Worm (Caenorhabditis elegans): Measurements from ENCODE around the gene fbxb-74.

Gene fbxb-74

DNA sequence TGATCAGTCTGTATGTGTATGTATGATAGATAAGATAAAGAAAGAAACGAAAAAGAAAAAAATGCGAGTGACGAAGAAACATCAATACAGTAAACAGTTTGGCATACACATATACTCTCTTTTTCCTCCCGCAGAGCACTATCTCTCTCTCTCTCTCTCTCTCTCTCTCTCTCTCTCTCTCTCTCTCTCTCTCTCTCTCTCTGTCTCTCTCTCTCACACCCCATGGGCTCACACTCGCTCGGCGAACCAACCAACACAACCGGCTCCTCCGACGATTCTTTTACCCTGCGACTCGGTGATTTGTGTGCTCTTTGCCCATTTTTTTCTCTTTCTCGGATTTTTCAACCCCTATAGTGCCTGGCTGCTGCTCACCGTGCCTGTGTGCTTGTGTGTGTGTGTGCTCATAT lies 32.0 kb downstream of the fbxb-74 start (continued):
- TF ChIP-seq elt-2 (tag; optimal IDR thresholded peaks at IDR 0.05) (peak; percentile 80), elt-1 (tag; optimal IDR thresholded peaks at IDR 0.05) (no peak), ceh-28 (tag; optimal IDR thresholded peaks at IDR 0.05) (peak; percentile 19), zag-1 (tag; optimal IDR thresholded peaks at IDR 0.05) (no peak), nhr-237 (tag; optimal IDR thresholded peaks at IDR 0.05) (no peak), hmg-11 (tag; optimal IDR thresholded peaks at IDR 0.05) (no peak), egl-5 (tag; optimal IDR thresholded peaks at IDR 0.05) (no peak), ztf-4 (tag; optimal IDR thresholded peaks at IDR 0.05) (no peak), egl-27 (tag; optimal IDR thresholded peaks at IDR 0.05) (no peak), fos-1 (tag; optimal IDR thresholded peaks at IDR 0.05) (no peak), lin-39 (tag; optimal IDR thresholded peaks at IDR 0.05) (no peak), nfya-1 (tag; optimal IDR thresholded peaks at IDR 0.05; ENCODE audit: insufficient read depth) (peak; percentile 60), snpc-4 (tag; optimal IDR thresholded peaks at IDR 0.05) (no peak), ceh-9 (tag; optimal IDR thresholded peaks at IDR 0.05) (no peak), daf-12 (tag; optimal IDR thresholded peaks at IDR 0.05) (no peak), pha-4 (tag; optimal IDR thresholded peaks at IDR 0.05) (peak; percentile 94), fkh-2 (tag; optimal IDR thresholded peaks at IDR 0.05) (no peak), nhr-76 (tag; optimal IDR thresholded peaks at IDR 0.05) (no peak), nhr-28 (tag; optimal IDR thresholded peaks at IDR 0.05) (no peak), ZK546.5 (tag; optimal IDR thresholded peaks at IDR 0.05) (no peak), R02D3.7 (tag; optimal IDR thresholded peaks at IDR 0.05) (no peak), skn-1 (tag; optimal IDR thresholded peaks at IDR 0.05) (no peak), ztf-11 (tag; optimal IDR thresholded peaks at IDR 0.05) (no peak)

DNA sequence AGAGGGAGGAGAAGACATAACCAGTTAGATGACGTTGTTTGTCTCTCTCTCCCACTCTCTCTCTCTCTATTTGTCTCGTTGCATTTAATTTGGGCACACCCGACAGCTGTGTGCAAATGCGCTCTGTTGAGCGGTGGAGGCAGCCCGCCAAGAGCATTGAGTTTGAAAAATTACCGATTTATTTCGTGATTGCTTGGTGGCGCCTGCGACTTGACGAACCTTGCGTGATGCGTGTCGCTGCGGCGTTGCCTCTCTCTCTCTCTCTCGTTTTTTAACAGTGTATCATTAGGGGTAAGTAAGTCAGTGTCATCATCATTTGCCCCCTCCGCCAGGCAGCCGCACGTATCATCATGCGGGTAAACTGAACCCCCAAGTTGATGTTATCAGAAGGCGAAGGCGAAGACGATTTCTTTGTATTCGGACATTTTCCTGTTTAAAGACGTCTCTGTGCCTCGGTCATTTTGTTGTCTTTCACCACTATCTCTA lies 33.0 kb downstream of the fbxb-74 start:
- TF ChIP-seq lin-15B (tag; optimal IDR thresholded peaks at IDR 0.05) (peak; percentile 75), nhr-77 (tag; optimal IDR thresholded peaks at IDR 0.05) (no peak), elt-2 (tag; optimal IDR thresholded peaks at IDR 0.05) (peak; percentile 78), ama-1 (optimal IDR thresholded peaks at IDR 0.05) (peak; percentile 36), nhr-25 (tag; optimal IDR thresholded peaks at IDR 0.05) (peak; percentile 34), skn-1 (tag; optimal IDR thresholded peaks at IDR 0.05) (peak; percentile 16), snpc-4 (tag; optimal IDR thresholded peaks at IDR 0.05) (peak; percentile 78), fkh-10 (GFP tag; optimal IDR thresholded peaks at IDR 0.05) (no peak), nhr-23 (tag; optimal IDR thresholded peaks at IDR 0.05) (peak; percentile 24), egl-5 (tag; optimal IDR thresholded peaks at IDR 0.05) (peak; percentile 38), pha-4 (tag; optimal IDR thresholded peaks at IDR 0.05) (peak; percentile 76), lin-39 (tag; optimal IDR thresholded peaks at IDR 0.05) (peak; percentile 91), aly-2 (tag; optimal IDR thresholded peaks at IDR 0.05) (no peak), hmg-11 (tag; optimal IDR thresholded peaks at IDR 0.05) (peak; percentile 8), nfya-1 (tag; optimal IDR thresholded peaks at IDR 0.05; ENCODE audit: insufficient read depth) (peak; percentile 75), pqm-1 (tag; optimal IDR thresholded peaks at IDR 0.05) (peak; percentile 68), ceh-16 (tag; optimal IDR thresholded peaks at IDR 0.05) (no peak), jun-1 (tag; optimal IDR thresholded peaks at IDR 0.05) (no peak), unc-62 (GFP tag; optimal IDR thresholded peaks at IDR 0.05) (peak; percentile 30), nhr-11 (tag; optimal IDR thresholded peaks at IDR 0.05) (peak; percentile 47), egl-27 (tag; optimal IDR thresholded peaks at IDR 0.05) (peak; percentile 40)

ce11 chrIV:4405126-4405525 lies 34.0 kb downstream of the fbxb-74 start, which contains the start of gene Y24D9A.7:
TSS of gene Y24D9A.7 (minus strand) at chrIV:4405171.
- TF ChIP-seq elt-3 (tag; optimal IDR thresholded peaks at IDR 0.05), result no peak
- TF ChIP-seq ceh-82 (tag; optimal IDR thresholded peaks at IDR 0.05), result no peak
- TF ChIP-seq daf-12 (tag; optimal IDR thresholded peaks at IDR 0.05), result no peak
- no peak for TF ChIP-seq egl-27 (tag; optimal IDR thresholded peaks at IDR 0.05)
- no peak for TF ChIP-seq fos-1 (tag; optimal IDR thresholded peaks at IDR 0.05)
- TF ChIP-seq R02D3.7 (tag; optimal IDR thresholded peaks at IDR 0.05), result no peak
- TF ChIP-seq fkh-10 (GFP tag; optimal IDR thresholded peaks at IDR 0.05), result no peak
- TF ChIP-seq lsy-12 (tag; optimal IDR thresholded peaks at IDR 0.05), result peak; percentile 5
- no peak for TF ChIP-seq nhr-11 (tag; optimal IDR thresholded peaks at IDR 0.05)
- TF ChIP-seq sea-2 (GFP tag; optimal IDR thresholded peaks at IDR 0.05), result no peak
- TF ChIP-seq fkh-2 (tag; optimal IDR thresholded peaks at IDR 0.05), result no peak
- TF ChIP-seq zag-1 (tag; optimal IDR thresholded peaks at IDR 0.05), result no peak
- no peak for TF ChIP-seq ztf-4 (tag; optimal IDR thresholded peaks at IDR 0.05)
- peak; percentile 8 for TF ChIP-seq pqm-1 (tag; optimal IDR thresholded peaks at IDR 0.05)
- no peak for TF ChIP-seq skn-1 (tag; optimal IDR thresholded peaks at IDR 0.05)
- no peak for TF ChIP-seq jun-1 (tag; optimal IDR thresholded peaks at IDR 0.05)
- no peak for TF ChIP-seq tbx-2 (tag; optimal IDR thresholded peaks at IDR 0.05)
- TF ChIP-seq nhr-23 (tag; optimal IDR thresholded peaks at IDR 0.05), result peak; percentile 42
- no peak for TF ChIP-seq aly-2 (tag; optimal IDR thresholded peaks at IDR 0.05)
- peak; percentile 78 for TF ChIP-seq egl-5 (tag; optimal IDR thresholded peaks at IDR 0.05)
- TF ChIP-seq ama-1 (optimal IDR thresholded peaks at IDR 0.05), result no peak
- peak; percentile 19 for TF ChIP-seq nfya-1 (tag; optimal IDR thresholded peaks at IDR 0.05; ENCODE audit: insufficient read depth)
- TF ChIP-seq lin-39 (tag; optimal IDR thresholded peaks at IDR 0.05), result peak; percentile 45
- no peak for TF ChIP-seq nhr-77 (tag; optimal IDR thresholded peaks at IDR 0.05)
- TF ChIP-seq lin-15B (tag; optimal IDR thresholded peaks at IDR 0.05), result no peak
- no peak for TF ChIP-seq ceh-9 (tag; optimal IDR thresholded peaks at IDR 0.05)
- TF ChIP-seq elt-1 (tag; optimal IDR thresholded peaks at IDR 0.05), result no peak
- TF ChIP-seq ceh-16 (tag; optimal IDR thresholded peaks at IDR 0.05), result no peak
- no peak for TF ChIP-seq hmg-11 (tag; optimal IDR thresholded peaks at IDR 0.05)
- TF ChIP-seq nhr-12 (tag; optimal IDR thresholded peaks at IDR 0.05), result no peak
- TF ChIP-seq unc-39 (tag; optimal IDR thresholded peaks at IDR 0.05), result no peak
- TF ChIP-seq ceh-28 (tag; optimal IDR thresholded peaks at IDR 0.05), result no peak
- TF ChIP-seq mml-1 (tag; optimal IDR thresholded peaks at IDR 0.05), result no peak
- no peak for TF ChIP-seq ztf-11 (tag; optimal IDR thresholded peaks at IDR 0.05)
- TF ChIP-seq nhr-237 (tag; optimal IDR thresholded peaks at IDR 0.05), result no peak
- TF ChIP-seq elt-2 (tag; optimal IDR thresholded peaks at IDR 0.05), result peak; percentile 24
- no peak for TF ChIP-seq snpc-4 (tag; optimal IDR thresholded peaks at IDR 0.05)
- no peak for TF ChIP-seq ZK546.5 (tag; optimal IDR thresholded peaks at IDR 0.05)
- TF ChIP-seq pha-4 (tag; optimal IDR thresholded peaks at IDR 0.05), result peak; percentile 33
- no peak for TF ChIP-seq nhr-28 (tag; optimal IDR thresholded peaks at IDR 0.05)

Data from whole organism, L3 larva.